Worm (Caenorhabditis elegans) whole organism, young adult: ENCODE data around the gene nhr-254.

Experiments used
- B0019.2 ChIP-seq: fragments of 200-800 bp; sonication (Bioruptor generic); conservative IDR thresholded peaks from 2 replicates; pipeline ENCODE4 v1.3.6; 2022; ENCODE audit warnings: missing genetic modification reagents, missing genetic modification characterization, missing compliant biosample characterization
- B0035.1 ChIP-seq: sonication (generic microtip); optimal IDR thresholded peaks from 2 replicates; lab custom pipeline; 2016; ENCODE audit warnings: missing genetic modification characterization, mild to moderate bottlenecking, missing compliant biosample characterization, missing genotype, missing genetic modification reagents
- F23B12.7 ChIP-seq: sonication (generic microtip); optimal IDR thresholded peaks from 2 replicates; lab custom pipeline; 2017; ENCODE audit warnings: missing genetic modification characterization, mild to moderate bottlenecking, missing compliant biosample characterization, antibody characterized with exemption, moderate library complexity; ENCODE audit not compliant: insufficient read depth
- F37B4.10 ChIP-seq: fragments of 200-800 bp; sonication (Bioruptor generic); IDR thresholded peaks from 2 replicates; pipeline ENCODE4 v1.3.6; 2022; ENCODE audit warnings: missing genetic modification characterization, missing compliant biosample characterization
- F39B2.1 ChIP-seq: fragments of 200-800 bp; sonication (Bioruptor generic); IDR thresholded peaks from 2 replicates; pipeline ENCODE4 v1.3.6; 2022; ENCODE audit warnings: missing genetic modification reagents, missing genetic modification characterization, missing compliant biosample characterization
- F52B5.7 ChIP-seq: sonication (generic microtip); optimal IDR thresholded peaks from 2 replicates; lab custom pipeline; 2016; ENCODE audit warnings: mild to moderate bottlenecking, missing genetic modification characterization, missing compliant biosample characterization
- F57C9.4 ChIP-seq: sonication (generic microtip); optimal IDR thresholded peaks from 2 replicates; lab custom pipeline; 2017; ENCODE audit warnings: mild to moderate bottlenecking, missing genetic modification characterization, missing compliant biosample characterization
- Y56A3A.18 ChIP-seq: fragments of 200-800 bp; sonication (Bioruptor generic); IDR thresholded peaks from 2 replicates; pipeline ENCODE4 v1.3.6; 2022; ENCODE audit warnings: missing genetic modification reagents, missing genetic modification characterization, missing compliant biosample characterization
- Y95B8A.8 ChIP-seq: fragments of 200-800 bp; sonication (Bioruptor generic); IDR thresholded peaks from 2 replicates; pipeline ENCODE4 v1.3.6; 2022; ENCODE audit warnings: missing genetic modification reagents, missing genetic modification characterization, missing compliant biosample characterization
- aptf-2 ChIP-seq: fragments of 200-800 bp; sonication (Bioruptor generic); conservative IDR thresholded peaks from 2 replicates; pipeline ENCODE4 v1.3.6; 2022; ENCODE audit warnings: missing genetic modification reagents, missing genetic modification characterization, missing compliant biosample characterization
- athp-1 ChIP-seq: sonication (generic microtip); optimal IDR thresholded peaks from 2 replicates; lab custom pipeline; 2017; ENCODE audit warnings: mild to moderate bottlenecking, missing genetic modification characterization, missing compliant biosample characterization
- attf-3 ChIP-seq: fragments of 200-800 bp; sonication (Bioruptor generic); conservative IDR thresholded peaks from 2 replicates; pipeline ENCODE4 v1.3.6; 2022; ENCODE audit warnings: missing genetic modification reagents, missing genetic modification characterization, missing compliant biosample characterization
- attf-5 ChIP-seq: fragments of 200-800 bp; sonication (Bioruptor generic); optimal IDR thresholded peaks from 2 replicates; lab custom pipeline; 2018; ENCODE audit warnings: mild to moderate bottlenecking, missing genetic modification characterization, missing compliant biosample characterization
- ccch-3 ChIP-seq: fragments of 200-800 bp; sonication (Bioruptor generic); optimal IDR thresholded peaks from 2 replicates; lab custom pipeline; 2018; ENCODE audit warnings: mild to moderate bottlenecking, missing genetic modification characterization, missing compliant biosample characterization
- ceh-100 ChIP-seq: fragments of 200-800 bp; sonication (Bioruptor generic); IDR thresholded peaks from 2 replicates; pipeline ENCODE4 v1.3.6; 2022; ENCODE audit warnings: missing genetic modification reagents, missing genetic modification characterization, missing compliant biosample characterization
- ceh-58 ChIP-seq: fragments of 200-800 bp; sonication (Bioruptor generic); IDR thresholded peaks from 2 replicates; pipeline ENCODE4 v1.3.6; 2022; ENCODE audit warnings: missing genetic modification characterization, missing compliant biosample characterization
- die-1 ChIP-seq: sonication (generic microtip); optimal IDR thresholded peaks from 2 replicates; lab custom pipeline; 2016; ENCODE audit warnings: missing genotype, mild to moderate bottlenecking, missing genetic modification characterization, missing compliant biosample characterization
- dox-1 ChIP-seq: fragments of 200-800 bp; sonication (Bioruptor generic); IDR thresholded peaks from 2 replicates; pipeline ENCODE4 v1.3.6; 2022; ENCODE audit warnings: missing genetic modification reagents, missing genetic modification characterization, missing compliant biosample characterization
- efl-1 ChIP-seq: fragments of 150-350 bp; optimal IDR thresholded peaks from 2 replicates; lab custom pipeline; 2014; ENCODE audit warnings: missing biosample characterization, missing genetic modification reagents, missing genetic modification characterization
- egl-18 ChIP-seq: fragments of 200-800 bp; sonication (Bioruptor generic); IDR thresholded peaks from 2 replicates; pipeline ENCODE4 v1.3.6; 2022; ENCODE audit warnings: missing genetic modification reagents, missing genetic modification characterization, missing compliant biosample characterization
- egrh-3 ChIP-seq: fragments of 200-800 bp; sonication (Bioruptor generic); IDR thresholded peaks from 2 replicates; pipeline ENCODE4 v1.3.6; 2022; ENCODE audit warnings: missing genetic modification reagents, missing genetic modification characterization, missing compliant biosample characterization
- fkh-3 ChIP-seq: sonication (generic microtip); optimal IDR thresholded peaks from 2 replicates; lab custom pipeline; 2016; ENCODE audit warnings: mild to moderate bottlenecking, missing genetic modification characterization, missing compliant biosample characterization
- him-1 ChIP-seq: sonication (generic microtip); optimal IDR thresholded peaks from 2 replicates; lab custom pipeline; 2016; ENCODE audit warnings: missing genotype, missing genetic modification reagents, missing genetic modification characterization, missing compliant biosample characterization
- hlh-12 ChIP-seq: sonication (generic microtip); optimal IDR thresholded peaks from 2 replicates; lab custom pipeline; 2016; ENCODE audit warnings: missing genetic modification characterization, missing compliant biosample characterization
- hsf-1 ChIP-seq: fragments of 200-800 bp; sonication (Bioruptor generic); IDR thresholded peaks from 2 replicates; pipeline ENCODE4 v1.3.6; 2022; ENCODE audit warnings: missing genetic modification reagents, missing genetic modification characterization, missing compliant biosample characterization
- let-526 ChIP-seq: fragments of 200-800 bp; sonication (Bioruptor generic); IDR thresholded peaks from 2 replicates; pipeline ENCODE4 v1.3.6; 2022; ENCODE audit warnings: missing genetic modification reagents, missing genetic modification characterization, missing compliant biosample characterization
- lin-26 ChIP-seq: fragments of 200-800 bp; sonication (Bioruptor generic); IDR thresholded peaks from 2 replicates; pipeline ENCODE4 v1.3.6; 2022; ENCODE audit warnings: missing genetic modification reagents, missing genetic modification characterization, missing compliant biosample characterization
- lin-40 ChIP-seq: sonication (generic microtip); optimal IDR thresholded peaks from 2 replicates; lab custom pipeline; 2016; ENCODE audit warnings: missing genetic modification characterization, mild to moderate bottlenecking, missing compliant biosample characterization, missing genotype, missing genetic modification reagents
- lin-54 ChIP-seq: fragments of 200-800 bp; sonication (Bioruptor generic); optimal IDR thresholded peaks from 2 replicates; lab custom pipeline; 2018; ENCODE audit warnings: mild to moderate bottlenecking, missing genetic modification characterization, missing compliant biosample characterization
- lir-1 ChIP-seq: fragments of 200-800 bp; sonication (Bioruptor generic); conservative IDR thresholded peaks from 2 replicates; pipeline ENCODE4 v1.3.6; 2022; ENCODE audit warnings: missing genetic modification reagents, missing genetic modification characterization, missing compliant biosample characterization
- madf-3 ChIP-seq: fragments of 200-800 bp; sonication (Bioruptor generic); IDR thresholded peaks from 2 replicates; pipeline ENCODE4 v1.3.6; 2022; ENCODE audit warnings: missing genetic modification reagents, missing genetic modification characterization, missing compliant biosample characterization
- madf-6 ChIP-seq: fragments of 200-800 bp; sonication (Bioruptor generic); IDR thresholded peaks from 2 replicates; pipeline ENCODE4 v1.3.6; 2022; ENCODE audit warnings: missing genetic modification reagents, missing genetic modification characterization, missing compliant biosample characterization
- mes-4 ChIP-seq: sonication (generic microtip); optimal IDR thresholded peaks from 2 replicates; lab custom pipeline; 2016; ENCODE audit warnings: missing genotype, missing genetic modification characterization, missing compliant biosample characterization
- mxl-1 ChIP-seq: sonication (generic microtip); optimal IDR thresholded peaks from 2 replicates; lab custom pipeline; 2016; ENCODE audit warnings: missing genetic modification characterization, missing compliant biosample characterization
- nfyb-1 ChIP-seq: fragments of 200-800 bp; sonication (Bioruptor generic); IDR thresholded peaks from 2 replicates; pipeline ENCODE4 v1.3.6; 2022; ENCODE audit warnings: missing genetic modification reagents, missing genetic modification characterization, missing compliant biosample characterization
- nhr-120 ChIP-seq: fragments of 200-800 bp; sonication (Bioruptor generic); IDR thresholded peaks from 2 replicates; pipeline ENCODE4 v1.3.6; 2022; ENCODE audit warnings: missing genetic modification characterization, missing compliant biosample characterization
- nhr-179 ChIP-seq: sonication (generic microtip); optimal IDR thresholded peaks from 2 replicates; lab custom pipeline; 2016; ENCODE audit warnings: mild to moderate bottlenecking, missing genetic modification characterization, missing compliant biosample characterization
- nhr-80 ChIP-seq: sonication (generic microtip); optimal IDR thresholded peaks from 2 replicates; lab custom pipeline; 2016; ENCODE audit warnings: missing genetic modification characterization, missing compliant biosample characterization
- rec-8 ChIP-seq, 2 experiments: sonication (generic microtip); optimal IDR thresholded peaks; 2 replicates each; lab custom pipeline; 2016; ENCODE audit warnings: mild to moderate bottlenecking in 2 of 2, missing genetic modification characterization in 2 of 2, missing genetic modification reagents in 2 of 2, missing genotype in 2 of 2, missing biosample characterization in 1 of 2, missing compliant biosample characterization in 1 of 2, moderate library complexity in 1 of 2
- repo-1 ChIP-seq: sonication (generic microtip); optimal IDR thresholded peaks from 2 replicates; lab custom pipeline; 2017; ENCODE audit warnings: mild to moderate bottlenecking, missing genetic modification characterization, missing compliant biosample characterization
- rpc-1 ChIP-seq, 2 experiments: fragments of 150-350 bp in 1 of 2; sonication (generic microtip) in 1 of 2; optimal IDR thresholded peaks; 2 replicates each; lab custom pipeline; 2014 to 2018; ENCODE audit warnings: missing biosample characterization in 1 of 2, missing genetic modification characterization in 1 of 2, missing genetic modification reagents in 1 of 2, missing genotype in 1 of 2
- sdz-38 ChIP-seq: sonication (generic microtip); optimal IDR thresholded peaks from 2 replicates; lab custom pipeline; 2016; ENCODE audit warnings: missing genotype, missing genetic modification characterization, missing compliant biosample characterization
- sea-2 ChIP-seq: fragments of 200-800 bp; sonication (Bioruptor generic); IDR thresholded peaks from 2 replicates; pipeline ENCODE4 v1.3.6; 2022; ENCODE audit warnings: missing genetic modification characterization, missing compliant biosample characterization
- snpc-3.4 ChIP-seq: sonication (generic microtip); optimal IDR thresholded peaks from 2 replicates; lab custom pipeline; 2017; ENCODE audit warnings: missing genetic modification characterization, mild to moderate bottlenecking, missing compliant biosample characterization, antibody characterized with exemption, moderate library complexity, missing genotype, missing genetic modification reagents
- sptf-2 ChIP-seq: fragments of 200-800 bp; sonication (Bioruptor generic); optimal IDR thresholded peaks from 2 replicates; lab custom pipeline; 2018; ENCODE audit warnings: mild to moderate bottlenecking, missing genetic modification characterization, missing compliant biosample characterization
- unc-130 ChIP-seq: sonication (generic microtip); optimal IDR thresholded peaks from 2 replicates; lab custom pipeline; 2016; ENCODE audit warnings: missing genetic modification reagents, missing genetic modification characterization, missing compliant biosample characterization
- unc-62 ChIP-seq: fragments of 150-350 bp; optimal IDR thresholded peaks from 2 replicates; lab custom pipeline; 2014; ENCODE audit warnings: missing biosample characterization, missing genetic modification reagents, missing genetic modification characterization
- xnd-1 ChIP-seq: sonication (generic microtip); optimal IDR thresholded peaks from 2 replicates; lab custom pipeline; 2016; ENCODE audit warnings: missing genotype, missing genetic modification reagents, missing genetic modification characterization, missing compliant biosample characterization
- ztf-6 ChIP-seq: fragments of 200-800 bp; sonication (Bioruptor generic); IDR thresholded peaks from 2 replicates; pipeline ENCODE4 v1.3.6; 2022; ENCODE audit warnings: missing genetic modification reagents, missing genetic modification characterization, missing compliant biosample characterization

Gene nhr-254

ce11 chrV:349054-349453, 43.4 kb upstream of the nhr-254 start, which contains the start of gene atg-9 (continued):
- TF ChIP-seq attf-3 (GFP tag; lab: Robert Waterston, UW) (no peak), lin-26 (GFP tag; lab: Robert Waterston, UW) (peak; percentile 69; the same call in 1 of the 2 replicates), hlh-12 (no peak), ccch-3 (GFP tag; lab: Kevin White, UChicago) (no peak), sea-2 (GFP tag; lab: Robert Waterston, UW) (no peak), him-1 (no peak), nhr-120 (GFP tag; lab: Robert Waterston, UW) (no peak), F39B2.1 (no peak), lin-54 (GFP tag; lab: Kevin White, UChicago) (peak; percentile 20), die-1 (tag; lab: Kevin White, UChicago) (no peak), hsf-1 (GFP tag; lab: Robert Waterston, UW) (no peak; the same call in 1 of the 2 replicates), fkh-3 (tag; lab: Kevin White, UChicago) (no peak), F52B5.7 (tag; lab: Kevin White, UChicago) (no peak), B0019.2 (GFP tag; lab: Robert Waterston, UW) (no peak), madf-6 (GFP tag; lab: Robert Waterston, UW) (peak; percentile 41), F57C9.4 (tag; lab: Kevin White, UChicago) (no peak), sdz-38 (no peak), lin-40 (tag; lab: Kevin White, UChicago) (no peak), lir-1 (GFP tag; lab: Robert Waterston, UW) (0 out of 2 replicates have a peak, but pooled peaks have one; percentile 47), Y95B8A.8 (GFP tag; lab: Robert Waterston, UW) (peak; percentile 64; the same call in 1 of the 2 replicates), repo-1 (tag; lab: Kevin White, UChicago) (peak; percentile 41), madf-3 (GFP tag; lab: Robert Waterston, UW) (0 out of 2 replicates have a peak, but pooled peaks have one; percentile 79), xnd-1 (no peak), F23B12.7 (tag; lab: Kevin White, UChicago) (peak; percentile 21), B0035.1 (tag; lab: Kevin White, UChicago) (no peak), egl-18 (GFP tag; lab: Robert Waterston, UW) (no peak), athp-1 (tag; lab: Kevin White, UChicago) (peak; percentile 10), F37B4.10 (GFP tag; lab: Robert Waterston, UW) (no peak), nhr-80 (peak; percentile 33), dox-1 (peak; percentile 70; the same call in 1 of the 2 replicates), rpc-1 (optimal IDR thresholded peaks at IDR 0.05; lab: Kevin White, UChicago) (no peak), rpc-1 (tag; optimal IDR thresholded peaks at IDR 0.05; lab: Kevin White, UChicago) (no peak), nfyb-1 (peak; percentile 81), aptf-2 (no peak), snpc-3.4 (tag; lab: Kevin White, UChicago) (no peak), ceh-100 (peak; percentile 54), ztf-6 (GFP tag; lab: Robert Waterston, UW) (no peak), unc-130 (GFP tag; lab: Kevin White, UChicago) (no peak), attf-5 (GFP tag; lab: Kevin White, UChicago) (peak; percentile 89), unc-62 (GFP tag; lab: Kevin White, UChicago) (no peak), Y56A3A.18 (GFP tag; lab: Robert Waterston, UW) (peak; percentile 80; the same call in 1 of the 2 replicates), mes-4 (tag; lab: Kevin White, UChicago) (no peak), efl-1 (no peak), egrh-3 (peak; percentile 84), rec-8 (tag; optimal IDR thresholded peaks at IDR 0.05; lab: Kevin White, UChicago) (no peak), let-526 (GFP tag; lab: Robert Waterston, UW) (peak; percentile 66; the same call in 1 of the 2 replicates), nhr-179 (tag; lab: Kevin White, UChicago) (no peak), mxl-1 (tag; lab: Kevin White, UChicago) (no peak), ceh-58 (GFP tag; lab: Robert Waterston, UW) (no peak), sptf-2 (GFP tag; lab: Kevin White, UChicago) (no peak)
